Fruit fly (Drosophila melanogaster) whole organism, embryonic: ENCODE results near the gene Hrs.

Experiments
- Ada2b ChIP-seq: fragments of 200-800 bp; sonication (Bioruptor generic); IDR thresholded peaks from 2 replicates; pipeline ENCODE4 v1.3.6; 2022; ENCODE audit warnings: missing biosample characterization, missing genetic modification characterization
- Blimp-1 ChIP-seq: fragments of 200-800 bp; sonication (Bioruptor generic); optimal IDR thresholded peaks from 3 replicates; lab custom pipeline; 2018; ENCODE audit warnings: missing biosample characterization, missing genetic modification characterization, mild to moderate bottlenecking, moderate library complexity, missing genetic modification reagents
- CG11093 ChIP-seq: fragments of 200-800 bp; sonication (Bioruptor generic); IDR thresholded peaks from 3 replicates; pipeline ENCODE4 v1.3.6; 2022; ENCODE audit warnings: missing biosample characterization, missing genetic modification characterization
- CG12299 ChIP-seq: fragments of 200-800 bp; sonication (Bioruptor generic); optimal IDR thresholded peaks from 2 replicates; lab custom pipeline; 2018; ENCODE audit warnings: missing biosample characterization, mild to moderate bottlenecking, missing genetic modification characterization
- CG15514 ChIP-seq: fragments of 200-800 bp; sonication (Bioruptor generic); optimal IDR thresholded peaks from 3 replicates; lab custom pipeline; 2017; ENCODE audit warnings: missing biosample characterization, missing genetic modification characterization, mild to moderate bottlenecking, moderate library complexity, missing genetic modification reagents
- CG15696 ChIP-seq: fragments of 200-800 bp; sonication (Bioruptor generic); optimal IDR thresholded peaks from 2 replicates; lab custom pipeline; 2019; ENCODE audit warnings: missing biosample characterization, mild to moderate bottlenecking, missing genetic modification characterization, moderate library complexity
- CG16779 ChIP-seq: fragments of 200-800 bp; sonication (Bioruptor generic); IDR thresholded peaks from 2 replicates; pipeline ENCODE4 v1.3.6; 2022; ENCODE audit warnings: missing biosample characterization, missing genetic modification characterization
- CG16813 ChIP-seq: fragments of 200-800 bp; sonication (Bioruptor generic); IDR thresholded peaks from 3 replicates; pipeline ENCODE4 v1.3.6; 2022; ENCODE audit warnings: missing biosample characterization, missing genetic modification characterization; ENCODE audit not compliant: partially characterized antibody
- CG17568 ChIP-seq: fragments of 200-800 bp; sonication (Bioruptor generic); optimal IDR thresholded peaks from 2 replicates; lab custom pipeline; 2018; ENCODE audit warnings: missing biosample characterization, mild to moderate bottlenecking, missing genetic modification characterization, moderate library complexity
- CG17829 ChIP-seq: fragments of 200-800 bp; optimal IDR thresholded peaks from 2 replicates; lab custom pipeline; 2019; ENCODE audit warnings: missing biosample characterization, mild to moderate bottlenecking, missing genetic modification characterization, moderate library complexity
- CG2116 ChIP-seq: fragments of 200-800 bp; sonication (Bioruptor generic); optimal IDR thresholded peaks from 3 replicates; lab custom pipeline; 2018; ENCODE audit warnings: missing biosample characterization, mild to moderate bottlenecking, missing genetic modification characterization
- CG2129 ChIP-seq: fragments of 200-800 bp; sonication (Bioruptor generic); IDR thresholded peaks from 2 replicates; pipeline ENCODE4 v1.3.6; 2022; ENCODE audit warnings: missing biosample characterization, missing genetic modification characterization; ENCODE audit not compliant: partially characterized antibody
- CG2199 ChIP-seq: fragments of 200-800 bp; sonication (Bioruptor generic); IDR thresholded peaks from 3 replicates; pipeline ENCODE4 v1.3.6; 2022; ENCODE audit warnings: missing biosample characterization, missing genetic modification characterization
- CG31441 ChIP-seq: fragments of 200-800 bp; sonication (Bioruptor generic); IDR thresholded peaks from 2 replicates; pipeline ENCODE4 v1.3.6; 2022; ENCODE audit warnings: missing biosample characterization, missing genetic modification characterization
- CG32767 ChIP-seq: fragments of 200-800 bp; sonication (Bioruptor generic); IDR thresholded peaks from 2 replicates; pipeline ENCODE4 v1.3.6; 2022; ENCODE audit warnings: missing biosample characterization, missing genetic modification characterization
- CG33213 ChIP-seq: fragments of 200-800 bp; sonication (Bioruptor generic); optimal IDR thresholded peaks from 3 replicates; lab custom pipeline; 2016; ENCODE audit warnings: missing biosample characterization, missing genetic modification characterization
- CG34422 ChIP-seq: fragments of 200-800 bp; sonication (Bioruptor generic); IDR thresholded peaks from 3 replicates; pipeline ENCODE4 v1.3.6; 2022; ENCODE audit warnings: missing biosample characterization, missing genetic modification characterization
- CG5953 ChIP-seq: fragments of 200-800 bp; sonication (Bioruptor generic); IDR thresholded peaks from 2 replicates; pipeline ENCODE4 v1.3.6; 2022; ENCODE audit warnings: missing biosample characterization, missing genetic modification characterization
- CG7745 ChIP-seq: fragments of 200-800 bp; sonication (Bioruptor generic); optimal IDR thresholded peaks from 2 replicates; lab custom pipeline; 2018; ENCODE audit warnings: missing biosample characterization, mild to moderate bottlenecking, missing genetic modification characterization, moderate library complexity
- CG7987 ChIP-seq: fragments of 200-800 bp; sonication (Bioruptor generic); optimal IDR thresholded peaks from 2 replicates; lab custom pipeline; 2018; ENCODE audit warnings: missing biosample characterization, mild to moderate bottlenecking, missing genetic modification characterization, moderate library complexity
- CG8290 ChIP-seq, 3 experiments: fragments of 200-800 bp; sonication (Bioruptor generic); optimal IDR thresholded peaks; 2 replicates each; lab custom pipeline; 2016 to 2019; ENCODE audit warnings: missing biosample characterization in 3 of 3, missing genetic modification characterization in 3 of 3, mild to moderate bottlenecking in 2 of 3, moderate library complexity in 1 of 3
- CG8924 ChIP-seq: fragments of 200-800 bp; optimal IDR thresholded peaks from 3 replicates; lab custom pipeline; 2019; ENCODE audit warnings: missing biosample characterization, mild to moderate bottlenecking, missing genetic modification characterization, moderate library complexity
- CTCF ChIP-seq: fragments of 200-800 bp; sonication (Bioruptor generic); optimal IDR thresholded peaks from 2 replicates; lab custom pipeline; 2017; ENCODE audit warnings: missing biosample characterization, mild to moderate bottlenecking, missing genetic modification characterization, moderate library complexity
- Camta ChIP-seq: fragments of 200-800 bp; sonication (Bioruptor generic); optimal IDR thresholded peaks from 2 replicates; lab custom pipeline; 2016; ENCODE audit warnings: missing biosample characterization, missing genetic modification characterization
- Dfd ChIP-seq, 2 experiments: fragments of >200 bp; optimal IDR thresholded peaks; 2 replicates each; lab custom pipeline; 2017; ENCODE audit warnings: missing biosample characterization in 2 of 2, missing genetic modification characterization in 2 of 2
- Eip74EF ChIP-seq, 2 experiments: fragments of 200-800 bp in 1 of 2; fragments of >200 bp in 1 of 2; sonication (Bioruptor generic) in 1 of 2; optimal IDR thresholded peaks; 2 replicates each; lab custom pipeline; 2017 to 2019; ENCODE audit warnings: missing biosample characterization in 2 of 2, missing genetic modification characterization in 2 of 2, mild to moderate bottlenecking in 1 of 2, moderate library complexity in 1 of 2
- Fer1 ChIP-seq: fragments of 200-800 bp; sonication (Bioruptor generic); optimal IDR thresholded peaks from 2 replicates; lab custom pipeline; 2017; ENCODE audit warnings: missing biosample characterization, mild to moderate bottlenecking, missing genetic modification characterization
- Lim3 ChIP-seq: fragments of 200-800 bp; sonication (Bioruptor generic); IDR thresholded peaks from 2 replicates; pipeline ENCODE4 v1.3.6; 2022; ENCODE audit warnings: missing biosample characterization, missing genetic modification characterization
- Myb ChIP-seq: fragments of 200-800 bp; sonication (Bioruptor generic); optimal IDR thresholded peaks from 2 replicates; lab custom pipeline; 2016; ENCODE audit warnings: missing biosample characterization, missing genetic modification characterization
- Oaz ChIP-seq: fragments of 200-800 bp; sonication (Bioruptor generic); IDR thresholded peaks from 2 replicates; pipeline ENCODE4 v1.3.6; 2022; ENCODE audit warnings: missing biosample characterization, missing genetic modification characterization
- Pdp1 ChIP-seq, 2 experiments: fragments of 200-800 bp; sonication (Bioruptor generic); optimal IDR thresholded peaks; 3 replicates each; lab custom pipeline; 2016; ENCODE audit warnings: missing biosample characterization in 2 of 2, missing genetic modification characterization in 2 of 2, mild to moderate bottlenecking in 1 of 2, moderate library complexity in 1 of 2
- Rx ChIP-seq: fragments of 200-800 bp; sonication (Bioruptor generic); IDR thresholded peaks from 2 replicates; pipeline ENCODE4 v1.3.6; 2022; ENCODE audit warnings: missing biosample characterization, missing genetic modification characterization
- Side ChIP-seq: fragments of 200-800 bp; sonication (Bioruptor generic); optimal IDR thresholded peaks from 2 replicates; lab custom pipeline; 2016; ENCODE audit warnings: missing biosample characterization, missing genetic modification characterization
- Ssrp ChIP-seq: fragments of 200-800 bp; sonication (Bioruptor generic); optimal IDR thresholded peaks from 2 replicates; lab custom pipeline; 2018; ENCODE audit warnings: missing biosample characterization, mild to moderate bottlenecking, missing genetic modification characterization, moderate library complexity
- ap ChIP-seq: fragments of 200-800 bp; sonication (Bioruptor generic); IDR thresholded peaks from 2 replicates; pipeline ENCODE4 v1.3.6; 2022; ENCODE audit warnings: missing biosample characterization, missing genetic modification characterization
- bigmax ChIP-seq: fragments of 200-800 bp; sonication (Bioruptor generic); optimal IDR thresholded peaks from 2 replicates; lab custom pipeline; 2018; ENCODE audit warnings: missing biosample characterization, mild to moderate bottlenecking, missing genetic modification characterization
- chinmo ChIP-seq: fragments of 200-800 bp; sonication (Bioruptor generic); IDR thresholded peaks from 4 replicates; pipeline ENCODE4 v1.3.6; 2022; ENCODE audit warnings: missing biosample characterization, missing genetic modification characterization; ENCODE audit not compliant: partially characterized antibody
- chn ChIP-seq: fragments of 200-800 bp; sonication (Bioruptor generic); optimal IDR thresholded peaks from 2 replicates; lab custom pipeline; 2016; ENCODE audit warnings: missing biosample characterization, missing genetic modification characterization
- ci ChIP-seq: fragments of 200-800 bp; sonication (Bioruptor generic); IDR thresholded peaks from 3 replicates; pipeline ENCODE4 v1.3.6; 2022; ENCODE audit warnings: missing biosample characterization, missing genetic modification characterization
- emc ChIP-seq: fragments of 200-800 bp; sonication (Bioruptor generic); optimal IDR thresholded peaks from 2 replicates; lab custom pipeline; 2016; ENCODE audit warnings: missing biosample characterization, missing genetic modification characterization
- en ChIP-seq: fragments of 200-800 bp; sonication (Bioruptor generic); optimal IDR thresholded peaks from 2 replicates; lab custom pipeline; 2016; ENCODE audit warnings: missing biosample characterization, missing genetic modification characterization
- ftz-f1 ChIP-seq: fragments of 200-800 bp; sonication (Bioruptor generic); optimal IDR thresholded peaks from 2 replicates; lab custom pipeline; 2016; ENCODE audit warnings: missing biosample characterization, missing genetic modification characterization
- maf-S ChIP-seq: fragments of 200-800 bp; sonication (Bioruptor generic); optimal IDR thresholded peaks from 2 replicates; lab custom pipeline; 2016; ENCODE audit warnings: missing biosample characterization, missing genetic modification characterization
- pb ChIP-seq: fragments of 200-800 bp; sonication (Bioruptor generic); optimal IDR thresholded peaks from 3 replicates; lab custom pipeline; 2016; ENCODE audit warnings: missing biosample characterization, missing genetic modification characterization
- ro ChIP-seq: fragments of 200-800 bp; sonication (Bioruptor generic); IDR thresholded peaks from 2 replicates; pipeline ENCODE4 v1.3.6; 2022; ENCODE audit warnings: missing biosample characterization, missing genetic modification characterization
- row ChIP-seq: fragments of 200-800 bp; sonication (Bioruptor generic); IDR thresholded peaks from 3 replicates; pipeline ENCODE4 v1.3.6; 2022; ENCODE audit warnings: missing biosample characterization, missing genetic modification characterization
- sd ChIP-seq: fragments of 200-800 bp; sonication (Bioruptor generic); optimal IDR thresholded peaks from 3 replicates; lab custom pipeline; 2018; ENCODE audit warnings: missing biosample characterization, mild to moderate bottlenecking, missing genetic modification characterization, moderate library complexity
- unc-4 ChIP-seq: fragments of 200-800 bp; sonication (Bioruptor generic); IDR thresholded peaks from 2 replicates; pipeline ENCODE4 v1.3.6; 2022; ENCODE audit warnings: missing biosample characterization, missing genetic modification characterization; ENCODE audit not compliant: partially characterized antibody
- wek ChIP-seq: fragments of 200-800 bp; sonication (Bioruptor generic); optimal IDR thresholded peaks from 3 replicates; lab custom pipeline; 2018; ENCODE audit warnings: missing biosample characterization, mild to moderate bottlenecking, missing genetic modification characterization, moderate library complexity

Hrs gene

DNA sequence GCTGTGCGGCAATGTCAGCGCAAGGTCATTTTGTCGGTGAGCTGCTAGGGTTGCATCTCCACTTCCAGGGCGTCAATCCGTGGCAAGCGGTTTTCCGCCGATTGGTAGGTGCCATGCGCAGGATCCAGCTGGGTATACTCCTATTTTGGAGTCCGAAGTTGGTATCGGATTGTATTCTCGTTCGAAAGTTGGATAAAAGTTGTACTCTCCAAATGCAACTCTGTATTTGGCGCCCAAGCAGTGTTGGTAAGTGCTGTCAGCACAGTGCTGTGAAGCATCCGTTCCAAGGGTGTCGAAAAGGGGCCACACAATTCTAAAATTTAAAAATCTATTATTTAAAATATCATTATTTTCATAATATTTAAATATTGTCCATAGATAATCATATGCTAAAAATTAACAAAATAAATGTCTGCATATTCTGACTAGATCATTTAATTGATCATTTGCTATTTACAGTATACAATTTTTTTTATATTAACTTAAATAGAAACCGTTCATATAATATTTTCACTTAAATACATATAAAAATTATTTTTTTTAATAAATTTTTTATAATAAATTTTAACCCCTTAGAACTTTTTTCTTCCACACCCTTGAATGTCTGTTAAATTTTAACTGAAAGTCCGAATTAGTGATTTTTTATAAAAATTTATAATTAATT is 8.8 kb downstream of the Hrs start (continued):
- TF ChIP-seq Myb (GFP tag; lab: Kevin White, UChicago) (peak; percentile 79), Oaz (GFP tag; lab: Robert Waterston, UW) (peak; percentile 64; the same call in 1 of the 2 replicates), CG34422 (peak; percentile 89), unc-4 (GFP tag; lab: Robert Waterston, UW) (peak; percentile 56), CG32767 (GFP tag; lab: Robert Waterston, UW) (peak; percentile 77), emc (GFP tag; lab: Kevin White, UChicago) (peak; percentile 77), Blimp-1 (GFP tag; lab: Kevin White, UChicago) (peak; percentile 77), Camta (GFP tag; lab: Kevin White, UChicago) (peak; percentile 70), Eip74EF (GFP tag; optimal IDR thresholded peaks at IDR 0.05; lab: Kevin White, UChicago) (peak in 1 of 2 experiments; percentile 4), Pdp1 (GFP tag; optimal IDR thresholded peaks at IDR 0.05; lab: Kevin White, UChicago) (peak; percentile 65 to 79), Fer1 (GFP tag; lab: Kevin White, UChicago) (peak; percentile 89), ci (GFP tag; lab: Robert Waterston, UW) (peak; percentile 87), CG2116 (GFP tag; lab: Kevin White, UChicago) (peak; percentile 99), Lim3 (GFP tag; lab: Robert Waterston, UW) (no peak), CG31441 (no peak; the same call in 1 of the 2 replicates), wek (GFP tag; lab: Kevin White, UChicago) (peak; percentile 61), CG2129 (GFP tag; lab: Robert Waterston, UW) (no peak), maf-S (GFP tag; lab: Kevin White, UChicago) (peak; percentile 85), row (peak; percentile 94), CG5953 (GFP tag; lab: Robert Waterston, UW) (peak; percentile 63; the same call in 1 of the 2 replicates), ftz-f1 (GFP tag; lab: Kevin White, UChicago) (peak; percentile 99), CG7987 (GFP tag; lab: Kevin White, UChicago) (peak; percentile 85), bigmax (GFP tag; lab: Kevin White, UChicago) (peak; percentile 53), Side (GFP tag; lab: Kevin White, UChicago) (peak; percentile 84), Rx (GFP tag; lab: Robert Waterston, UW) (peak; percentile 69), pb (peak; percentile 75), CTCF (GFP tag; lab: Kevin White, UChicago) (peak; percentile 47), CG8924 (peak; percentile 93), chinmo (GFP tag; lab: Robert Waterston, UW) (0 out of 4 replicates have a peak, but pooled peaks have one; percentile 1), Dfd (GFP tag; optimal IDR thresholded peaks at IDR 0.05; lab: Kevin White, UChicago) (no peak), sd (tag; lab: Kevin White, UChicago) (peak; percentile 46), ro (GFP tag; lab: Robert Waterston, UW) (peak; percentile 49; the same call in 1 of the 2 replicates), chn (GFP tag; lab: Kevin White, UChicago) (peak; percentile 86), CG33213 (GFP tag; lab: Kevin White, UChicago) (peak; percentile 85), CG17829 (tag; lab: Kevin White, UChicago) (peak; percentile 93), CG15696 (peak; percentile 58), CG8290 (GFP tag; optimal IDR thresholded peaks at IDR 0.05; lab: Kevin White, UChicago) (peak; percentile 82), CG8290 (tag; optimal IDR thresholded peaks at IDR 0.05; lab: Kevin White, UChicago) (peak; percentile 94 to 96), en (peak; percentile 51), Ssrp (tag; lab: Kevin White, UChicago) (peak; percentile 86), CG7745 (tag; lab: Kevin White, UChicago) (no peak), CG2199 (no peak; the same call in 2 of the 3 replicates), CG16779 (GFP tag; lab: Robert Waterston, UW) (peak; percentile 81), CG17568 (GFP tag; lab: Kevin White, UChicago) (no peak), CG15514 (GFP tag; lab: Kevin White, UChicago) (peak; percentile 93), CG11093 (GFP tag; lab: Robert Waterston, UW) (peak; percentile 74), CG12299 (tag; lab: Kevin White, UChicago) (peak; percentile 49), CG16813 (peak; percentile 50; the same call in 2 of the 3 replicates), Ada2b (peak; percentile 62), ap (GFP tag; lab: Robert Waterston, UW) (peak; percentile 64; the same call in 1 of the 2 replicates)
